Worm (Caenorhabditis elegans) whole organism, midembryonic: ENCODE data around the gene str-45.

Source experiments
- flt-1 ChIP-seq: fragments of 200-800 bp; sonication (Bioruptor generic); IDR thresholded peaks from 2 replicates; pipeline ENCODE4 v1.3.6; 2022; ENCODE audit warnings: missing genetic modification characterization, missing compliant biosample characterization
- klf-2 ChIP-seq: fragments of 200-800 bp; sonication (Bioruptor generic); conservative IDR thresholded peaks from 2 replicates; pipeline ENCODE4 v1.3.6; 2022; ENCODE audit warnings: missing genetic modification reagents, missing genetic modification characterization, missing compliant biosample characterization
- med-1 ChIP-seq: sonication (generic microtip); optimal IDR thresholded peaks from 2 replicates; lab custom pipeline; 2017; ENCODE audit warnings: missing genetic modification characterization, mild to moderate bottlenecking, missing compliant biosample characterization, antibody characterized with exemption, missing genetic modification reagents; ENCODE audit not compliant: insufficient read depth
- tab-1 ChIP-seq: fragments of 200-800 bp; sonication (Bioruptor generic); IDR thresholded peaks from 2 replicates; pipeline ENCODE4 v1.3.6; 2022; ENCODE audit warnings: missing genetic modification characterization, missing compliant biosample characterization

- TF ChIP-seq tab-1 (GFP tag; lab: Robert Waterston, UW) (no peak), flt-1 (GFP tag; lab: Robert Waterston, UW) (no peak), klf-2 (GFP tag; lab: Robert Waterston, UW) (no peak), med-1 (GFP tag; lab: Kevin White, UChicago) (no peak)
Observed at ce11 chrV:15147776-15148175, 11.0 kb upstream of the str-45 start, which contains the start of gene T09F5.20.
